Fruit fly (Drosophila melanogaster): Measurements from ENCODE around the gene CG33342.

- TF ChIP-seq CG2875 (GFP tag; optimal IDR thresholded peaks at IDR 0.05) (no peak), Dfd (GFP tag; optimal IDR thresholded peaks at IDR 0.05) (no peak), CG30403 (GFP tag; optimal IDR thresholded peaks at IDR 0.05) (no peak), CG18619 (GFP tag; optimal IDR thresholded peaks at IDR 0.05) (no peak), Hmx (GFP tag; optimal IDR thresholded peaks at IDR 0.05) (no peak), Sox100B (GFP tag; optimal IDR thresholded peaks at IDR 0.05) (no peak), CG8924 (tag; optimal IDR thresholded peaks at IDR 0.05) (no peak), otp (GFP tag; IDR thresholded peaks at IDR 0.05) (no peak), p53 (GFP tag; optimal IDR thresholded peaks at IDR 0.05) (no peak)
Measured at dm6 chr3R:24384952-24385351, 8.3 kb downstream of the CG33342 start, which contains the start of gene CG17780.

All from whole organism, embryonic.